Worm (Caenorhabditis elegans) whole organism, L2 larva: ENCODE results near the gene fbxa-19.
"Not testable (repeated sequence)": the region's sequence is repeated elsewhere in the genome, so short reads cannot be mapped to it uniquely, and the experiment has no call there.

Experiments used
- C34F6.9 ChIP-seq: fragments of 150-350 bp; optimal IDR thresholded peaks from 2 replicates; lab custom pipeline; 2014; ENCODE audit warnings: missing biosample characterization, missing genetic modification characterization
- F13H6.1 ChIP-seq: sonication (generic microtip); optimal IDR thresholded peaks from 2 replicates; lab custom pipeline; 2016; ENCODE audit warnings: missing genetic modification characterization, missing compliant biosample characterization
- R02D3.7 ChIP-seq: fragments of 150-350 bp; optimal IDR thresholded peaks from 2 replicates; lab custom pipeline; 2014; ENCODE audit warnings: missing biosample characterization, missing genetic modification characterization
- Y55F3AM.14 ChIP-seq: fragments of 200-800 bp; sonication (Bioruptor generic); optimal IDR thresholded peaks from 2 replicates; lab custom pipeline; 2018; ENCODE audit warnings: mild to moderate bottlenecking, missing genetic modification characterization, missing compliant biosample characterization
- alr-1 ChIP-seq: fragments of 150-350 bp; optimal IDR thresholded peaks from 2 replicates; lab custom pipeline; 2014; ENCODE audit warnings: missing biosample characterization, missing genetic modification characterization
- aly-2 ChIP-seq: fragments of 150-350 bp; optimal IDR thresholded peaks from 2 replicates; lab custom pipeline; 2014; ENCODE audit warnings: missing biosample characterization, missing genetic modification characterization
- ceh-16 ChIP-seq: fragments of 150-350 bp; optimal IDR thresholded peaks from 2 replicates; lab custom pipeline; 2014; ENCODE audit warnings: missing biosample characterization, missing genetic modification characterization
- ceh-82 ChIP-seq: fragments of 150-350 bp; optimal IDR thresholded peaks from 2 replicates; lab custom pipeline; 2014; ENCODE audit warnings: missing biosample characterization, missing genetic modification characterization
- crh-2 ChIP-seq: sonication (generic microtip); optimal IDR thresholded peaks from 2 replicates; lab custom pipeline; 2017; ENCODE audit warnings: missing biosample characterization, missing genetic modification characterization
- dmd-4 ChIP-seq: sonication (generic microtip); optimal IDR thresholded peaks from 2 replicates; lab custom pipeline; 2017; ENCODE audit warnings: missing biosample characterization, missing genetic modification characterization
- elt-1 ChIP-seq: fragments of 150-350 bp; optimal IDR thresholded peaks from 2 replicates; lab custom pipeline; 2014; ENCODE audit warnings: missing biosample characterization, missing genetic modification characterization
- elt-3 ChIP-seq: sonication (generic microtip); optimal IDR thresholded peaks from 2 replicates; lab custom pipeline; 2017; ENCODE audit warnings: missing biosample characterization, missing genetic modification characterization
- fos-1 ChIP-seq: fragments of 150-350 bp; optimal IDR thresholded peaks from 2 replicates; lab custom pipeline; 2014; ENCODE audit warnings: missing biosample characterization, missing genetic modification characterization
- gmeb-1 ChIP-seq: fragments of 150-350 bp; optimal IDR thresholded peaks from 2 replicates; lab custom pipeline; 2014; ENCODE audit warnings: missing biosample characterization, missing genetic modification characterization
- lin-11 ChIP-seq: fragments of 150-350 bp; sonication (generic microtip); optimal IDR thresholded peaks from 2 replicates; lab custom pipeline; 2014; ENCODE audit warnings: missing biosample characterization, missing genetic modification characterization, inconsistent platforms, mixed read lengths
- lin-13 ChIP-seq: fragments of 150-350 bp; optimal IDR thresholded peaks from 2 replicates; lab custom pipeline; 2014; ENCODE audit warnings: missing biosample characterization, missing genetic modification reagents, missing genetic modification characterization
- lin-39 ChIP-seq: fragments of 150-350 bp; optimal IDR thresholded peaks from 2 replicates; lab custom pipeline; 2014; ENCODE audit warnings: missing biosample characterization, missing genetic modification reagents, missing genetic modification characterization
- lsy-2 ChIP-seq, 2 experiments: fragments of 150-350 bp in 1 of 2; sonication (generic microtip) in 1 of 2; optimal IDR thresholded peaks; 2 replicates each; lab custom pipeline; 2014 to 2017; ENCODE audit warnings: missing biosample characterization in 2 of 2, missing genetic modification characterization in 2 of 2
- mbf-1 ChIP-seq: sonication (generic microtip); optimal IDR thresholded peaks from 2 replicates; lab custom pipeline; 2017; ENCODE audit warnings: missing biosample characterization, missing genetic modification characterization
- mdl-1 ChIP-seq, 2 experiments: fragments of 150-350 bp in 1 of 2; sonication (generic microtip) in 1 of 2; optimal IDR thresholded peaks; 2 replicates each; lab custom pipeline; 2017; ENCODE audit warnings: missing biosample characterization in 2 of 2, missing genetic modification characterization in 2 of 2
- nhr-11 ChIP-seq: fragments of 150-350 bp; optimal IDR thresholded peaks from 2 replicates; lab custom pipeline; 2014; ENCODE audit warnings: missing biosample characterization, missing genetic modification characterization
- nhr-12 ChIP-seq: fragments of 150-350 bp; optimal IDR thresholded peaks from 2 replicates; lab custom pipeline; 2014; ENCODE audit warnings: missing biosample characterization, missing genetic modification characterization
- nhr-129 ChIP-seq: fragments of 150-350 bp; optimal IDR thresholded peaks from 2 replicates; lab custom pipeline; 2014; ENCODE audit warnings: missing biosample characterization, missing genetic modification characterization
- nhr-23 ChIP-seq: fragments of 150-350 bp; optimal IDR thresholded peaks from 2 replicates; lab custom pipeline; 2014; ENCODE audit warnings: missing biosample characterization, missing genetic modification reagents, missing genetic modification characterization
- nhr-237 ChIP-seq: fragments of 150-350 bp; optimal IDR thresholded peaks from 2 replicates; lab custom pipeline; 2014; ENCODE audit warnings: missing biosample characterization, missing genetic modification characterization
- nhr-25 ChIP-seq: fragments of 150-350 bp; sonication (generic microtip); optimal IDR thresholded peaks from 3 replicates; lab custom pipeline; 2014; ENCODE audit warnings: missing biosample characterization, missing genetic modification characterization
- nhr-6 ChIP-seq: fragments of 150-350 bp; optimal IDR thresholded peaks from 2 replicates; lab custom pipeline; 2014; ENCODE audit warnings: missing biosample characterization, missing genetic modification characterization
- nhr-77 ChIP-seq: fragments of 150-350 bp; optimal IDR thresholded peaks from 2 replicates; lab custom pipeline; 2014; ENCODE audit warnings: missing biosample characterization, missing genetic modification characterization
- skn-1 ChIP-seq: sonication (generic microtip); optimal IDR thresholded peaks from 2 replicates; lab custom pipeline; 2017; ENCODE audit warnings: missing biosample characterization, missing genetic modification characterization
- sma-3 ChIP-seq: sonication (generic microtip); optimal IDR thresholded peaks from 2 replicates; lab custom pipeline; 2016; ENCODE audit warnings: missing genetic modification reagents, missing genetic modification characterization, missing compliant biosample characterization
- sma-9 ChIP-seq, 2 experiments: fragments of 150-350 bp in 1 of 2; sonication (generic microtip) in 1 of 2; optimal IDR thresholded peaks; 2 replicates each; lab custom pipeline; 2014 to 2016; ENCODE audit warnings: missing genetic modification characterization in 2 of 2, mild to moderate bottlenecking in 1 of 2, missing biosample characterization in 1 of 2, missing compliant biosample characterization in 1 of 2, missing genetic modification reagents in 1 of 2, moderate library complexity in 1 of 2
- snpc-4 ChIP-seq: fragments of 150-350 bp; optimal IDR thresholded peaks from 2 replicates; lab custom pipeline; 2014; ENCODE audit warnings: missing biosample characterization, missing genetic modification characterization
- unc-55 ChIP-seq: fragments of 150-350 bp; sonication (generic microtip); optimal IDR thresholded peaks from 3 replicates; lab custom pipeline; 2014; ENCODE audit warnings: missing biosample characterization, missing genetic modification reagents, missing genetic modification characterization
- unc-62 ChIP-seq: fragments of 150-350 bp; optimal IDR thresholded peaks from 2 replicates; lab custom pipeline; 2014; ENCODE audit warnings: missing biosample characterization, missing genetic modification reagents, missing genetic modification characterization
- zag-1 ChIP-seq: fragments of 150-350 bp; optimal IDR thresholded peaks from 2 replicates; lab custom pipeline; 2014; ENCODE audit warnings: missing biosample characterization, missing genetic modification characterization
- ztf-1 ChIP-seq: fragments of 200-800 bp; sonication (Bioruptor generic); conservative IDR thresholded peaks from 2 replicates; pipeline ENCODE4 v1.3.6; 2022; ENCODE audit warnings: missing genetic modification characterization, missing compliant biosample characterization
- ztf-4 ChIP-seq: fragments of 150-350 bp; optimal IDR thresholded peaks from 2 replicates; lab custom pipeline; 2014; ENCODE audit warnings: missing biosample characterization, missing genetic modification characterization

The fbxa-19 gene

ce11 chrIII:1315038-1315437 lies at the start of gene fbxa-19, which contains the start of gene fbxa-80:
TSS of gene fbxa-19 (plus strand) at chrIII:1315401.
TSS of gene fbxa-80 (minus strand) at chrIII:1315210.
- TF ChIP-seq alr-1 (no peak), fos-1 (tag; lab: Kevin White, UChicago) (peak; percentile 78)

ce11 chrIII:1266799-1267198 lies 48.4 kb upstream of the fbxa-19 start, which contains the start of gene fbxa-151:
TSS of gene fbxa-151 (minus strand) at chrIII:1266899.
- not testable (repeated sequence) for TF ChIP-seq Y55F3AM.14, nhr-11, unc-62

- TF ChIP-seq ztf-1 (GFP tag; lab: Robert Waterston, UW) = no peak
- TF ChIP-seq nhr-77 (tag; lab: Kevin White, UChicago) = no peak
- TF ChIP-seq, all 48 proteins: peak for 0
Observed at ce11 chrIII:1269156-1269555, 46.0 kb upstream of the fbxa-19 start, which contains the start of gene fbxa-32. TSS of gene fbxa-32 (minus strand) at chrIII:1269256.

ce11 chrIII:1271378-1271926 lies 43.7 kb upstream of the fbxa-19 start, which contains the start of gene fbxa-31:
TSS of gene fbxa-31 (minus strand) at chrIII:1271428.
- TF ChIP-seq fos-1 (tag; lab: Kevin White, UChicago) = peak; percentile 75
- peak; percentile 5 for TF ChIP-seq crh-2 (tag; lab: Kevin White, UChicago)
- no peak for TF ChIP-seq nhr-6
- TF ChIP-seq, all 48 proteins: peak for 2

- TF ChIP-seq lin-39 (tag; lab: Kevin White, UChicago) = no peak
- peak; percentile 23 for TF ChIP-seq fos-1 (tag; lab: Kevin White, UChicago)
- TF ChIP-seq, all 48 proteins: peak for 1
Observed at ce11 chrIII:1273655-1274328, 41.4 kb upstream of the fbxa-19 start, which contains the start of gene fbxa-29. TSS of gene fbxa-29 (minus strand) at chrIII:1273705.

ce11 chrIII:1275513-1275912 lies 39.7 kb upstream of the fbxa-19 start, which contains the start of gene fbxa-30:
TSS of gene fbxa-30 (minus strand) at chrIII:1275613.
- TF ChIP-seq lin-11 = no peak
- no peak for TF ChIP-seq fos-1 (tag; lab: Kevin White, UChicago)
- no peak for TF ChIP-seq nhr-237 (tag; lab: Kevin White, UChicago)
- no peak for TF ChIP-seq zag-1 (tag; lab: Kevin White, UChicago)
- TF ChIP-seq alr-1 = no peak
- TF ChIP-seq snpc-4 (tag; lab: Kevin White, UChicago) = no peak
- no peak for TF ChIP-seq elt-3
- TF ChIP-seq nhr-6 = no peak
- TF ChIP-seq mbf-1 (tag; lab: Kevin White, UChicago) = no peak

- peak; percentile 60 for TF ChIP-seq crh-2 (tag; lab: Kevin White, UChicago)
- no peak for TF ChIP-seq mbf-1 (tag; lab: Kevin White, UChicago)
- no peak for TF ChIP-seq mdl-1 (tag; optimal IDR thresholded peaks at IDR 0.05; lab: Kevin White, UChicago)
- TF ChIP-seq dmd-4 (tag; lab: Kevin White, UChicago) = no peak
- TF ChIP-seq skn-1 (tag; lab: Kevin White, UChicago) = peak; percentile 82
- TF ChIP-seq lin-11 = no peak
- no peak for TF ChIP-seq R02D3.7 (tag; lab: Kevin White, UChicago)
- no peak for TF ChIP-seq elt-1
- TF ChIP-seq aly-2 (tag; lab: Kevin White, UChicago) = no peak
- TF ChIP-seq alr-1 = no peak
- TF ChIP-seq nhr-25 (tag; lab: Kevin White, UChicago) = no peak
- peak; percentile 95 for TF ChIP-seq nhr-129 (tag; lab: Kevin White, UChicago)
- TF ChIP-seq ztf-4 = no peak
- TF ChIP-seq lin-13 (GFP tag; lab: Kevin White, UChicago) = no peak
- no peak for TF ChIP-seq Y55F3AM.14
- TF ChIP-seq sma-3 (GFP tag; lab: Kevin White, UChicago) = peak; percentile 50
- TF ChIP-seq zag-1 (tag; lab: Kevin White, UChicago) = no peak
- no peak for TF ChIP-seq snpc-4 (tag; lab: Kevin White, UChicago)
- TF ChIP-seq C34F6.9 = no peak
- TF ChIP-seq ceh-16 (tag; lab: Kevin White, UChicago) = no peak
- no peak for TF ChIP-seq elt-3
- TF ChIP-seq gmeb-1 (tag; lab: Kevin White, UChicago) = peak; percentile 54
- TF ChIP-seq unc-55 (GFP tag; lab: Kevin White, UChicago) = no peak
- TF ChIP-seq lsy-2 (tag; optimal IDR thresholded peaks at IDR 0.05; lab: Kevin White, UChicago) = peak in 1 of 2 experiments; percentile 18
- TF ChIP-seq sma-9 (GFP tag; optimal IDR thresholded peaks at IDR 0.05; lab: Kevin White, UChicago) = peak; percentile 10
- TF ChIP-seq sma-9 (tag; optimal IDR thresholded peaks at IDR 0.05; lab: Kevin White, UChicago) = no peak
- TF ChIP-seq nhr-23 = no peak
- TF ChIP-seq F13H6.1 (tag; lab: Kevin White, UChicago) = peak; percentile 70
- peak; percentile 97 for TF ChIP-seq fos-1 (tag; lab: Kevin White, UChicago)
- no peak for TF ChIP-seq nhr-12
- no peak for TF ChIP-seq ceh-82 (tag; lab: Kevin White, UChicago)
Observed at ce11 chrIII:1279197-1279596, 36.0 kb upstream of the fbxa-19 start.
